Worm (Caenorhabditis elegans) whole organism, L2 larva: ENCODE data around the gene C39D10.1.

Experiments used
- C34F6.9 ChIP-seq: fragments of 150-350 bp; optimal IDR thresholded peaks from 2 replicates; lab custom pipeline; 2014; ENCODE audit warnings: missing biosample characterization, missing genetic modification characterization
- F13H6.1 ChIP-seq: sonication (generic microtip); optimal IDR thresholded peaks from 2 replicates; lab custom pipeline; 2016; ENCODE audit warnings: missing genetic modification characterization, missing compliant biosample characterization
- Y55F3AM.14 ChIP-seq: fragments of 200-800 bp; sonication (Bioruptor generic); optimal IDR thresholded peaks from 2 replicates; lab custom pipeline; 2018; ENCODE audit warnings: mild to moderate bottlenecking, missing genetic modification characterization, missing compliant biosample characterization
- ZK546.5 ChIP-seq: sonication (generic microtip); optimal IDR thresholded peaks from 2 replicates; lab custom pipeline; 2017; ENCODE audit warnings: missing biosample characterization, missing genetic modification characterization
- alr-1 ChIP-seq: fragments of 150-350 bp; optimal IDR thresholded peaks from 2 replicates; lab custom pipeline; 2014; ENCODE audit warnings: missing biosample characterization, missing genetic modification characterization
- aly-2 ChIP-seq: fragments of 150-350 bp; optimal IDR thresholded peaks from 2 replicates; lab custom pipeline; 2014; ENCODE audit warnings: missing biosample characterization, missing genetic modification characterization
- ama-1 ChIP-seq: fragments of 150-350 bp; optimal IDR thresholded peaks from 2 replicates; lab custom pipeline; 2018; ENCODE audit warnings: inconsistent platforms
- blmp-1 ChIP-seq: sonication (generic microtip); optimal IDR thresholded peaks from 2 replicates; lab custom pipeline; 2017; ENCODE audit warnings: missing genetic modification characterization, mild to moderate bottlenecking, missing compliant biosample characterization, antibody characterized with exemption, moderate library complexity; ENCODE audit not compliant: insufficient read depth
- ceh-16 ChIP-seq: fragments of 150-350 bp; optimal IDR thresholded peaks from 2 replicates; lab custom pipeline; 2014; ENCODE audit warnings: missing biosample characterization, missing genetic modification characterization
- ceh-82 ChIP-seq: fragments of 150-350 bp; optimal IDR thresholded peaks from 2 replicates; lab custom pipeline; 2014; ENCODE audit warnings: missing biosample characterization, missing genetic modification characterization
- crh-2 ChIP-seq: sonication (generic microtip); optimal IDR thresholded peaks from 2 replicates; lab custom pipeline; 2017; ENCODE audit warnings: missing biosample characterization, missing genetic modification characterization
- dmd-4 ChIP-seq: sonication (generic microtip); optimal IDR thresholded peaks from 2 replicates; lab custom pipeline; 2017; ENCODE audit warnings: missing biosample characterization, missing genetic modification characterization
- egl-27 ChIP-seq: sonication (generic microtip); optimal IDR thresholded peaks from 3 replicates; lab custom pipeline; 2017; ENCODE audit warnings: missing biosample characterization, missing genetic modification reagents, missing genetic modification characterization
- elt-1 ChIP-seq: fragments of 150-350 bp; optimal IDR thresholded peaks from 2 replicates; lab custom pipeline; 2014; ENCODE audit warnings: missing biosample characterization, missing genetic modification characterization
- fos-1 ChIP-seq: fragments of 150-350 bp; optimal IDR thresholded peaks from 2 replicates; lab custom pipeline; 2014; ENCODE audit warnings: missing biosample characterization, missing genetic modification characterization
- gmeb-1 ChIP-seq: fragments of 150-350 bp; optimal IDR thresholded peaks from 2 replicates; lab custom pipeline; 2014; ENCODE audit warnings: missing biosample characterization, missing genetic modification characterization
- lin-11 ChIP-seq: fragments of 150-350 bp; sonication (generic microtip); optimal IDR thresholded peaks from 2 replicates; lab custom pipeline; 2014; ENCODE audit warnings: missing biosample characterization, missing genetic modification characterization, inconsistent platforms, mixed read lengths
- lin-13 ChIP-seq: fragments of 150-350 bp; optimal IDR thresholded peaks from 2 replicates; lab custom pipeline; 2014; ENCODE audit warnings: missing biosample characterization, missing genetic modification reagents, missing genetic modification characterization
- lsy-2 ChIP-seq, 2 experiments: fragments of 150-350 bp in 1 of 2; sonication (generic microtip) in 1 of 2; optimal IDR thresholded peaks; 2 replicates each; lab custom pipeline; 2014 to 2017; ENCODE audit warnings: missing biosample characterization in 2 of 2, missing genetic modification characterization in 2 of 2
- mab-5 ChIP-seq: fragments of 150-350 bp; optimal IDR thresholded peaks from 2 replicates; lab custom pipeline; 2014; ENCODE audit warnings: missing biosample characterization, missing genetic modification characterization
- mbf-1 ChIP-seq: sonication (generic microtip); optimal IDR thresholded peaks from 2 replicates; lab custom pipeline; 2017; ENCODE audit warnings: missing biosample characterization, missing genetic modification characterization
- mdl-1 ChIP-seq, 2 experiments: fragments of 150-350 bp in 1 of 2; sonication (generic microtip) in 1 of 2; optimal IDR thresholded peaks; 2 replicates each; lab custom pipeline; 2017; ENCODE audit warnings: missing biosample characterization in 2 of 2, missing genetic modification characterization in 2 of 2
- nhr-10 ChIP-seq: sonication (generic microtip); optimal IDR thresholded peaks from 2 replicates; lab custom pipeline; 2017; ENCODE audit warnings: missing biosample characterization, missing genetic modification characterization
- nhr-12 ChIP-seq: fragments of 150-350 bp; optimal IDR thresholded peaks from 2 replicates; lab custom pipeline; 2014; ENCODE audit warnings: missing biosample characterization, missing genetic modification characterization
- nhr-129 ChIP-seq: fragments of 150-350 bp; optimal IDR thresholded peaks from 2 replicates; lab custom pipeline; 2014; ENCODE audit warnings: missing biosample characterization, missing genetic modification characterization
- nhr-21 ChIP-seq: fragments of 150-350 bp; optimal IDR thresholded peaks from 2 replicates; lab custom pipeline; 2014; ENCODE audit warnings: missing biosample characterization, missing genetic modification characterization
- nhr-23 ChIP-seq: fragments of 150-350 bp; optimal IDR thresholded peaks from 2 replicates; lab custom pipeline; 2014; ENCODE audit warnings: missing biosample characterization, missing genetic modification reagents, missing genetic modification characterization
- nhr-237 ChIP-seq: fragments of 150-350 bp; optimal IDR thresholded peaks from 2 replicates; lab custom pipeline; 2014; ENCODE audit warnings: missing biosample characterization, missing genetic modification characterization
- nhr-25 ChIP-seq: fragments of 150-350 bp; sonication (generic microtip); optimal IDR thresholded peaks from 3 replicates; lab custom pipeline; 2014; ENCODE audit warnings: missing biosample characterization, missing genetic modification characterization
- nhr-6 ChIP-seq: fragments of 150-350 bp; optimal IDR thresholded peaks from 2 replicates; lab custom pipeline; 2014; ENCODE audit warnings: missing biosample characterization, missing genetic modification characterization
- peb-1 ChIP-seq: fragments of 150-350 bp; optimal IDR thresholded peaks from 2 replicates; lab custom pipeline; 2014; ENCODE audit warnings: missing biosample characterization, missing genetic modification characterization
- sem-4 ChIP-seq: fragments of 150-350 bp; optimal IDR thresholded peaks from 2 replicates; lab custom pipeline; 2014; ENCODE audit warnings: missing biosample characterization, missing genetic modification reagents, missing genetic modification characterization
- sma-3 ChIP-seq: sonication (generic microtip); optimal IDR thresholded peaks from 2 replicates; lab custom pipeline; 2016; ENCODE audit warnings: missing genetic modification reagents, missing genetic modification characterization, missing compliant biosample characterization
- sma-9 ChIP-seq, 2 experiments: fragments of 150-350 bp in 1 of 2; sonication (generic microtip) in 1 of 2; optimal IDR thresholded peaks; 2 replicates each; lab custom pipeline; 2014 to 2016; ENCODE audit warnings: missing genetic modification characterization in 2 of 2, mild to moderate bottlenecking in 1 of 2, missing biosample characterization in 1 of 2, missing compliant biosample characterization in 1 of 2, missing genetic modification reagents in 1 of 2, moderate library complexity in 1 of 2
- snpc-4 ChIP-seq: fragments of 150-350 bp; optimal IDR thresholded peaks from 2 replicates; lab custom pipeline; 2014; ENCODE audit warnings: missing biosample characterization, missing genetic modification characterization
- unc-55 ChIP-seq: fragments of 150-350 bp; sonication (generic microtip); optimal IDR thresholded peaks from 3 replicates; lab custom pipeline; 2014; ENCODE audit warnings: missing biosample characterization, missing genetic modification reagents, missing genetic modification characterization
- unc-62 ChIP-seq: fragments of 150-350 bp; optimal IDR thresholded peaks from 2 replicates; lab custom pipeline; 2014; ENCODE audit warnings: missing biosample characterization, missing genetic modification reagents, missing genetic modification characterization
- zag-1 ChIP-seq: fragments of 150-350 bp; optimal IDR thresholded peaks from 2 replicates; lab custom pipeline; 2014; ENCODE audit warnings: missing biosample characterization, missing genetic modification characterization
- ztf-11 ChIP-seq: sonication (generic microtip); optimal IDR thresholded peaks from 2 replicates; lab custom pipeline; 2017; ENCODE audit warnings: missing biosample characterization, missing genetic modification characterization
- ztf-4 ChIP-seq: fragments of 150-350 bp; optimal IDR thresholded peaks from 2 replicates; lab custom pipeline; 2014; ENCODE audit warnings: missing biosample characterization, missing genetic modification characterization

Gene C39D10.1

ce11 chrX:7952226-7953062 lies 45.7 kb downstream of the C39D10.1 start:
- no peak for TF ChIP-seq Y55F3AM.14 (GFP tag; lab: Kevin White, UChicago)
- peak in 1 of 2 experiments; percentile 8 for TF ChIP-seq lsy-2 (tag; optimal IDR thresholded peaks at IDR 0.05; lab: Kevin White, UChicago)
- TF ChIP-seq sma-3 = peak; percentile 66
- no peak for TF ChIP-seq ZK546.5
- TF ChIP-seq F13H6.1 (tag; lab: Kevin White, UChicago) = no peak
- peak; percentile 83 for TF ChIP-seq sma-9 (GFP tag; optimal IDR thresholded peaks at IDR 0.05; lab: Kevin White, UChicago)
- TF ChIP-seq sma-9 (tag; optimal IDR thresholded peaks at IDR 0.05; lab: Kevin White, UChicago) = no peak
- no peak for TF ChIP-seq mdl-1 (tag; optimal IDR thresholded peaks at IDR 0.05; lab: Kevin White, UChicago)
- TF ChIP-seq ztf-4 (tag; lab: Kevin White, UChicago) = no peak
- TF ChIP-seq nhr-21 = peak; percentile 72
- TF ChIP-seq ama-1 (lab: Kevin White, UChicago) = no peak
- TF ChIP-seq nhr-6 (tag; lab: Kevin White, UChicago) = peak; percentile 69
- no peak for TF ChIP-seq unc-62 (GFP tag; lab: Kevin White, UChicago)
- no peak for TF ChIP-seq nhr-23 (tag; lab: Kevin White, UChicago)
- TF ChIP-seq sem-4 (tag; lab: Kevin White, UChicago) = no peak
- no peak for TF ChIP-seq dmd-4 (tag; lab: Kevin White, UChicago)
- no peak for TF ChIP-seq elt-1 (tag; lab: Kevin White, UChicago)
- TF ChIP-seq nhr-25 = peak; percentile 91
- TF ChIP-seq zag-1 (tag; lab: Kevin White, UChicago) = no peak
- peak; percentile 52 for TF ChIP-seq blmp-1 (tag; lab: Kevin White, UChicago)
- no peak for TF ChIP-seq alr-1 (tag; lab: Kevin White, UChicago)
- TF ChIP-seq C34F6.9 (tag; lab: Kevin White, UChicago) = peak; percentile 13
- TF ChIP-seq gmeb-1 (tag; lab: Kevin White, UChicago) = peak; percentile 49
- no peak for TF ChIP-seq lin-11
- TF ChIP-seq nhr-10 (tag; lab: Kevin White, UChicago) = no peak
- TF ChIP-seq peb-1 = no peak
- TF ChIP-seq aly-2 (tag; lab: Kevin White, UChicago) = no peak
- no peak for TF ChIP-seq nhr-237 (tag; lab: Kevin White, UChicago)
- TF ChIP-seq lin-13 (GFP tag; lab: Kevin White, UChicago) = no peak
- TF ChIP-seq nhr-12 = no peak
- TF ChIP-seq mbf-1 (tag; lab: Kevin White, UChicago) = no peak
- TF ChIP-seq fos-1 (tag; lab: Kevin White, UChicago) = no peak
- TF ChIP-seq ztf-11 = no peak
- TF ChIP-seq nhr-129 (tag; lab: Kevin White, UChicago) = peak; percentile 99
- peak; percentile 68 for TF ChIP-seq crh-2 (tag; lab: Kevin White, UChicago)

- no peak for TF ChIP-seq ZK546.5
- no peak for TF ChIP-seq zag-1 (tag; lab: Kevin White, UChicago)
- TF ChIP-seq lsy-2 (tag; optimal IDR thresholded peaks at IDR 0.05; lab: Kevin White, UChicago) = peak in 1 of 2 experiments; percentile 30
Measured at ce11 chrX:7953063-7953337, 46.2 kb downstream of the C39D10.1 start.

ce11 chrX:7953695-7954094 lies 46.9 kb downstream of the C39D10.1 start:
- TF ChIP-seq nhr-129 (tag; lab: Kevin White, UChicago) = no peak
- no peak for TF ChIP-seq sma-3
- TF ChIP-seq egl-27 (tag; lab: Kevin White, UChicago) = no peak
- TF ChIP-seq unc-55 (GFP tag; lab: Kevin White, UChicago) = no peak
- TF ChIP-seq snpc-4 = no peak
- no peak for TF ChIP-seq blmp-1 (tag; lab: Kevin White, UChicago)
- no peak for TF ChIP-seq lin-13 (GFP tag; lab: Kevin White, UChicago)
- TF ChIP-seq nhr-10 (tag; lab: Kevin White, UChicago) = no peak
- TF ChIP-seq nhr-6 (tag; lab: Kevin White, UChicago) = no peak
- no peak for TF ChIP-seq alr-1 (tag; lab: Kevin White, UChicago)
- TF ChIP-seq ceh-16 = no peak
- no peak for TF ChIP-seq ceh-82
- TF ChIP-seq mab-5 = no peak
- no peak for TF ChIP-seq dmd-4 (tag; lab: Kevin White, UChicago)
- no peak for TF ChIP-seq nhr-12
- no peak for TF ChIP-seq nhr-23 (tag; lab: Kevin White, UChicago)
